Worm (Caenorhabditis elegans) whole organism, young adult: Measurements from ENCODE around the gene F42A10.5.

ENCODE experiments used
- B0261.1 ChIP-seq: sonication (generic microtip); optimal IDR thresholded peaks from 2 replicates; lab custom pipeline; 2016; ENCODE audit warnings: mild to moderate bottlenecking, missing genetic modification characterization, moderate library complexity, missing compliant biosample characterization
- C17E4.6 ChIP-seq: fragments of 200-800 bp; sonication (Bioruptor generic); IDR thresholded peaks from 2 replicates; pipeline ENCODE4 v1.3.6; 2022; ENCODE audit warnings: missing genetic modification reagents, missing genetic modification characterization, missing compliant biosample characterization
- F37B4.10 ChIP-seq: fragments of 200-800 bp; sonication (Bioruptor generic); IDR thresholded peaks from 2 replicates; pipeline ENCODE4 v1.3.6; 2022; ENCODE audit warnings: missing genetic modification characterization, missing compliant biosample characterization
- F57C9.4 ChIP-seq: sonication (generic microtip); optimal IDR thresholded peaks from 2 replicates; lab custom pipeline; 2017; ENCODE audit warnings: mild to moderate bottlenecking, missing genetic modification characterization, missing compliant biosample characterization
- Y53G8AR.9 ChIP-seq: fragments of 200-800 bp; sonication (Bioruptor generic); conservative IDR thresholded peaks from 2 replicates; pipeline ENCODE4 v1.3.6; 2022; ENCODE audit warnings: missing genetic modification reagents, missing genetic modification characterization, missing compliant biosample characterization
- ceh-40 ChIP-seq: fragments of 200-800 bp; sonication (Bioruptor generic); IDR thresholded peaks from 2 replicates; pipeline ENCODE4 v1.3.6; 2022; ENCODE audit warnings: missing genetic modification characterization, missing compliant biosample characterization
- hlh-12 ChIP-seq: sonication (generic microtip); optimal IDR thresholded peaks from 2 replicates; lab custom pipeline; 2016; ENCODE audit warnings: missing genetic modification characterization, missing compliant biosample characterization
- pha-4 ChIP-seq: fragments of 150-350 bp; sonication (generic microtip); optimal IDR thresholded peaks from 2 replicates; lab custom pipeline; 2014; ENCODE audit warnings: missing biosample characterization, missing genetic modification reagents, missing genetic modification characterization

DNA sequence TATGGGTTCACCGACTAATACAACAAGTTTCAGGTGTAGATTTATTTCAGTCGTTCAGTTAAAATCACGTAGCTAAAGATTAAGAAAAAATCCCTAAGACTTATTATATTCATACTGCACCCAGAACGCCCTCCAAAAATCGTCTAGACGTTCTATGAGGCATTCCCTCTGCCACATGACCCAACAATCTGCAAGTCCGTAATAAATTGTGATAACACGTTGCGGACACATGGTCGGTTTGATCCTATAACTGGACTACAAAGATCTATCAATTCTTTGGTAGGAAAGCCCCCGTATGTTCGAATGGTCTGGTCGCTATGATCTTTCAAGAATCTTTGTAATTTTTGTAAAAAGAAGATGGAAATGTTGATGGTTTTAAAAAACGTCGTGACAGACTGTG is 42.7 kb upstream of the F42A10.5 start:
- TF ChIP-seq F57C9.4 = no peak
- no peak for TF ChIP-seq B0261.1 (tag; lab: Kevin White, UChicago)
- no peak for TF ChIP-seq ceh-40 (GFP tag; lab: Robert Waterston, UW)
- no peak for TF ChIP-seq pha-4 (tag; lab: Kevin White, UChicago)
- no peak for TF ChIP-seq hlh-12
- no peak for TF ChIP-seq Y53G8AR.9 (GFP tag; lab: Robert Waterston, UW)
- no peak for TF ChIP-seq C17E4.6 (GFP tag; lab: Robert Waterston, UW)
- no peak for TF ChIP-seq F37B4.10
